Fruit fly (Drosophila melanogaster) whole organism, embryonic: ENCODE results near the gene CG14071.

Source experiments
- Atf6 ChIP-seq: fragments of 200-800 bp; sonication (Bioruptor generic); IDR thresholded peaks from 2 replicates; pipeline ENCODE4 v1.3.6; 2022; ENCODE audit warnings: missing biosample characterization, missing genetic modification characterization
- CG1024 ChIP-seq: fragments of 200-800 bp; sonication (Bioruptor generic); IDR thresholded peaks from 2 replicates; pipeline ENCODE4 v1.3.6; 2022; ENCODE audit warnings: missing biosample characterization, missing genetic modification characterization
- CG11696 ChIP-seq: fragments of 200-800 bp; sonication (Bioruptor generic); IDR thresholded peaks from 2 replicates; pipeline ENCODE4 v1.3.6; 2022; ENCODE audit warnings: missing biosample characterization, missing genetic modification characterization
- CG12104 ChIP-seq: fragments of 200-800 bp; sonication (Bioruptor generic); optimal IDR thresholded peaks from 3 replicates; lab custom pipeline; 2016; ENCODE audit warnings: missing biosample characterization, missing genetic modification characterization
- CG13123 ChIP-seq: fragments of 200-800 bp; sonication (Bioruptor generic); optimal IDR thresholded peaks from 2 replicates; lab custom pipeline; 2016; ENCODE audit warnings: missing biosample characterization, missing genetic modification characterization
- CG15479 ChIP-seq: fragments of 200-800 bp; sonication (Bioruptor generic); optimal IDR thresholded peaks from 3 replicates; lab custom pipeline; 2019; ENCODE audit warnings: missing biosample characterization, mild to moderate bottlenecking, missing genetic modification characterization, moderate library complexity
- CG15696 ChIP-seq: fragments of 200-800 bp; sonication (Bioruptor generic); optimal IDR thresholded peaks from 2 replicates; lab custom pipeline; 2019; ENCODE audit warnings: missing biosample characterization, mild to moderate bottlenecking, missing genetic modification characterization, moderate library complexity
- CG1603 ChIP-seq: fragments of 200-800 bp; sonication (Bioruptor generic); optimal IDR thresholded peaks from 2 replicates; lab custom pipeline; 2019; ENCODE audit warnings: missing biosample characterization, mild to moderate bottlenecking, missing genetic modification characterization, moderate library complexity
- CG17186 ChIP-seq: fragments of 200-800 bp; sonication (Bioruptor generic); optimal IDR thresholded peaks from 3 replicates; lab custom pipeline; 2017; ENCODE audit warnings: missing biosample characterization, missing genetic modification reagents, missing genetic modification characterization
- CG17385 ChIP-seq: fragments of 200-800 bp; sonication (Bioruptor generic); optimal IDR thresholded peaks from 3 replicates; lab custom pipeline; 2018; ENCODE audit warnings: missing biosample characterization, mild to moderate bottlenecking, missing genetic modification characterization
- CG2712 ChIP-seq: fragments of 200-800 bp; optimal IDR thresholded peaks from 3 replicates; lab custom pipeline; 2019; ENCODE audit warnings: missing biosample characterization, mild to moderate bottlenecking, missing genetic modification characterization, moderate library complexity
- CG31441 ChIP-seq: fragments of 200-800 bp; sonication (Bioruptor generic); IDR thresholded peaks from 2 replicates; pipeline ENCODE4 v1.3.6; 2022; ENCODE audit warnings: missing biosample characterization, missing genetic modification characterization
- CG4360 ChIP-seq: fragments of 200-800 bp; sonication (Bioruptor generic); IDR thresholded peaks from 2 replicates; pipeline ENCODE4 v1.3.6; 2022; ENCODE audit warnings: missing biosample characterization, missing genetic modification characterization
- CG5180 ChIP-seq: fragments of 200-800 bp; sonication (Bioruptor generic); optimal IDR thresholded peaks from 3 replicates; lab custom pipeline; 2017; ENCODE audit warnings: missing biosample characterization, missing genetic modification characterization, mild to moderate bottlenecking, moderate library complexity, missing genetic modification reagents
- CG5953 ChIP-seq: fragments of 200-800 bp; sonication (Bioruptor generic); IDR thresholded peaks from 2 replicates; pipeline ENCODE4 v1.3.6; 2022; ENCODE audit warnings: missing biosample characterization, missing genetic modification characterization
- CG7556 ChIP-seq: fragments of 200-800 bp; sonication (Bioruptor generic); optimal IDR thresholded peaks from 2 replicates; lab custom pipeline; 2017; ENCODE audit warnings: missing biosample characterization, mild to moderate bottlenecking, missing genetic modification characterization
- CG7786 ChIP-seq: fragments of 200-800 bp; sonication (Bioruptor generic); optimal IDR thresholded peaks from 2 replicates; lab custom pipeline; 2016; ENCODE audit warnings: missing biosample characterization, missing genetic modification characterization
- CG8290 ChIP-seq, 3 experiments: fragments of 200-800 bp; sonication (Bioruptor generic); optimal IDR thresholded peaks; 2 replicates each; lab custom pipeline; 2016 to 2019; ENCODE audit warnings: missing biosample characterization in 3 of 3, missing genetic modification characterization in 3 of 3, mild to moderate bottlenecking in 2 of 3, moderate library complexity in 1 of 3
- Dbx ChIP-seq: fragments of 200-800 bp; sonication (Bioruptor generic); IDR thresholded peaks from 3 replicates; pipeline ENCODE4 v1.3.6; 2022; ENCODE audit warnings: missing biosample characterization, missing genetic modification characterization
- Deaf1 ChIP-seq: fragments of 200-800 bp; optimal IDR thresholded peaks from 3 replicates; lab custom pipeline; 2019; ENCODE audit warnings: missing biosample characterization, mild to moderate bottlenecking, missing genetic modification characterization, moderate library complexity
- Dp ChIP-seq: fragments of 200-800 bp; sonication (Bioruptor generic); optimal IDR thresholded peaks from 2 replicates; lab custom pipeline; 2018; ENCODE audit warnings: missing biosample characterization, mild to moderate bottlenecking, missing genetic modification characterization, moderate library complexity
- Fer2 ChIP-seq: fragments of 200-800 bp; sonication (Bioruptor generic); optimal IDR thresholded peaks from 2 replicates; lab custom pipeline; 2018; ENCODE audit warnings: missing biosample characterization, mild to moderate bottlenecking, missing genetic modification characterization, moderate library complexity
- GATAe ChIP-seq: fragments of 200-800 bp; sonication (Bioruptor generic); conservative IDR thresholded peaks from 2 replicates; pipeline ENCODE4 v1.3.6; 2022; ENCODE audit warnings: missing biosample characterization, missing genetic modification characterization
- Gsc ChIP-seq: fragments of 200-800 bp; sonication (Bioruptor generic); IDR thresholded peaks from 2 replicates; pipeline ENCODE4 v1.3.6; 2022; ENCODE audit warnings: missing biosample characterization, missing genetic modification characterization
- H2.0 ChIP-seq: fragments of 200-800 bp; sonication (Bioruptor generic); IDR thresholded peaks from 2 replicates; pipeline ENCODE4 v1.3.6; 2022; ENCODE audit warnings: missing biosample characterization, missing genetic modification characterization
- HLHmδ ChIP-seq: fragments of 200-800 bp; sonication (Bioruptor generic); optimal IDR thresholded peaks from 2 replicates; lab custom pipeline; 2018; ENCODE audit warnings: missing biosample characterization, mild to moderate bottlenecking, missing genetic modification characterization, moderate library complexity
- Kr ChIP-seq: fragments of 200-800 bp; sonication (Bioruptor generic); optimal IDR thresholded peaks from 2 replicates; lab custom pipeline; 2017; ENCODE audit warnings: missing biosample characterization, mild to moderate bottlenecking, missing genetic modification characterization
- Max ChIP-seq: fragments of 200-800 bp; sonication (Bioruptor generic); optimal IDR thresholded peaks from 2 replicates; lab custom pipeline; 2016; ENCODE audit warnings: missing biosample characterization, mild to moderate bottlenecking, missing genetic modification characterization
- Oli ChIP-seq: fragments of 200-800 bp; sonication (Bioruptor generic); optimal IDR thresholded peaks from 2 replicates; lab custom pipeline; 2018; ENCODE audit warnings: missing biosample characterization, mild to moderate bottlenecking, missing genetic modification characterization, moderate library complexity
- Rx ChIP-seq: fragments of 200-800 bp; sonication (Bioruptor generic); IDR thresholded peaks from 2 replicates; pipeline ENCODE4 v1.3.6; 2022; ENCODE audit warnings: missing biosample characterization, missing genetic modification characterization
- Trl ChIP-seq, 3 experiments: fragments of >200 bp in 2 of 3; fragments of 200-800 bp in 1 of 3; sonication (Bioruptor generic) in 1 of 3; optimal IDR thresholded peaks; 2 replicates in 1 of 3; 3 replicates in 2 of 3; lab custom pipeline; 2016 to 2017; ENCODE audit warnings: missing biosample characterization in 1 of 3, missing genetic modification characterization in 1 of 3
- Xbp1 ChIP-seq: fragments of 200-800 bp; sonication (Bioruptor generic); optimal IDR thresholded peaks from 3 replicates; lab custom pipeline; 2016; ENCODE audit warnings: missing biosample characterization, mild to moderate bottlenecking, missing genetic modification characterization
- ase ChIP-seq: fragments of 200-800 bp; sonication (Bioruptor generic); IDR thresholded peaks from 3 replicates; pipeline ENCODE4 v1.3.6; 2022; ENCODE audit warnings: missing biosample characterization, missing genetic modification characterization
- fru ChIP-seq: fragments of >200 bp; optimal IDR thresholded peaks from 2 replicates; lab custom pipeline; 2017
- gsb-n ChIP-seq: fragments of 200-800 bp; sonication (Bioruptor generic); optimal IDR thresholded peaks from 3 replicates; lab custom pipeline; 2018; ENCODE audit warnings: missing biosample characterization, mild to moderate bottlenecking, missing genetic modification characterization
- h ChIP-seq: fragments of >200 bp; optimal IDR thresholded peaks from 2 replicates; lab custom pipeline; 2017
- hbn ChIP-seq: fragments of 200-800 bp; sonication (Bioruptor generic); IDR thresholded peaks from 2 replicates; pipeline ENCODE4 v1.3.6; 2022; ENCODE audit warnings: missing biosample characterization, missing genetic modification characterization; ENCODE audit not compliant: partially characterized antibody
- kay ChIP-seq: fragments of 200-800 bp; sonication (Bioruptor generic); optimal IDR thresholded peaks from 2 replicates; lab custom pipeline; 2016; ENCODE audit warnings: missing biosample characterization, missing genetic modification characterization
- otp ChIP-seq: fragments of 200-800 bp; sonication (Bioruptor generic); IDR thresholded peaks from 3 replicates; pipeline ENCODE4, ENCODE4 v1.3.6; 2022; ENCODE audit warnings: missing biosample characterization, missing genetic modification characterization
- p53 ChIP-seq: fragments of 200-800 bp; sonication (Bioruptor generic); optimal IDR thresholded peaks from 2 replicates; lab custom pipeline; 2016; ENCODE audit warnings: missing biosample characterization, missing genetic modification characterization
- pnt ChIP-seq: fragments of 200-800 bp; sonication (Bioruptor generic); optimal IDR thresholded peaks from 3 replicates; lab custom pipeline; 2016; ENCODE audit warnings: missing biosample characterization, missing genetic modification characterization
- ro ChIP-seq: fragments of 200-800 bp; sonication (Bioruptor generic); IDR thresholded peaks from 2 replicates; pipeline ENCODE4 v1.3.6; 2022; ENCODE audit warnings: missing biosample characterization, missing genetic modification characterization
- shn ChIP-seq: fragments of 200-800 bp; sonication (Bioruptor generic); optimal IDR thresholded peaks from 3 replicates; lab custom pipeline; 2016; ENCODE audit warnings: missing biosample characterization, missing genetic modification characterization
- sisA ChIP-seq: fragments of 200-800 bp; sonication (Bioruptor generic); IDR thresholded peaks from 2 replicates; pipeline ENCODE4 v1.3.6; 2022; ENCODE audit warnings: missing biosample characterization, missing genetic modification characterization
- slou ChIP-seq: fragments of 200-800 bp; sonication (Bioruptor generic); optimal IDR thresholded peaks from 3 replicates; lab custom pipeline; 2016; ENCODE audit warnings: missing biosample characterization, missing genetic modification characterization
- ttk ChIP-seq: fragments of 200-800 bp; sonication (Bioruptor generic); IDR thresholded peaks from 2 replicates; pipeline ENCODE4 v2.1.2; 2022; ENCODE audit warnings: missing biosample characterization, missing genetic modification characterization
- yki ChIP-seq: fragments of >200 bp; optimal IDR thresholded peaks from 3 replicates; lab custom pipeline; 2018
- zen2 ChIP-seq: fragments of 200-800 bp; sonication (Bioruptor generic); IDR thresholded peaks from 3 replicates; pipeline ENCODE4 v1.3.6; 2022; ENCODE audit warnings: missing biosample characterization, missing genetic modification characterization; ENCODE audit not compliant: partially characterized antibody

Gene CG14071

dm6 chr2L:10856328-10856942, 32.3 kb downstream of the CG14071 start, which contains the start of gene Dnz1 (continued):
- peak; percentile 34 for TF ChIP-seq CG15696 (tag; lab: Kevin White, UChicago)
- no peak for TF ChIP-seq Kr
- TF ChIP-seq CG7786 (GFP tag; lab: Kevin White, UChicago) = no peak
- TF ChIP-seq Dbx (GFP tag; lab: Robert Waterston, UW) = peak; percentile 49; the same call in 2 of the 3 replicates
- peak; percentile 0 for TF ChIP-seq slou (GFP tag; lab: Kevin White, UChicago)
- TF ChIP-seq CG2712 (tag; lab: Kevin White, UChicago) = peak; percentile 65
- TF ChIP-seq CG5180 = peak; percentile 14
- peak; percentile 45 for TF ChIP-seq Rx
- TF ChIP-seq ttk (GFP tag; lab: Robert Waterston, UW) = peak; percentile 54
- no peak for TF ChIP-seq CG15479
- TF ChIP-seq CG31441 (GFP tag; lab: Robert Waterston, UW) = peak; percentile 49; the same call in 1 of the 2 replicates
- no peak for TF ChIP-seq CG8290 (GFP tag; optimal IDR thresholded peaks at IDR 0.05; lab: Kevin White, UChicago)
- TF ChIP-seq CG8290 (tag; optimal IDR thresholded peaks at IDR 0.05; lab: Kevin White, UChicago) = no peak
- no peak for TF ChIP-seq ase (GFP tag; lab: Robert Waterston, UW)
- peak; percentile 67 for TF ChIP-seq Xbp1 (GFP tag; lab: Kevin White, UChicago)
- TF ChIP-seq HLHmδ (GFP tag; lab: Kevin White, UChicago) = no peak
- TF ChIP-seq Fer2 (tag; lab: Kevin White, UChicago) = no peak
- TF ChIP-seq Dp (GFP tag; lab: Kevin White, UChicago) = peak; percentile 1
- peak; percentile 18 for TF ChIP-seq pnt (GFP tag; lab: Kevin White, UChicago)
- no peak for TF ChIP-seq GATAe (GFP tag; lab: Robert Waterston, UW)
- TF ChIP-seq CG17186 (GFP tag; lab: Kevin White, UChicago) = no peak
- no peak for TF ChIP-seq ro (GFP tag; lab: Robert Waterston, UW)
- peak; percentile 54 for TF ChIP-seq CG1024 (GFP tag; lab: Robert Waterston, UW)
- peak; percentile 35 for TF ChIP-seq Deaf1 (tag; lab: Kevin White, UChicago)
- no peak for TF ChIP-seq p53 (GFP tag; lab: Kevin White, UChicago)
- TF ChIP-seq CG1603 (tag; lab: Kevin White, UChicago) = peak; percentile 42
- TF ChIP-seq Trl (optimal IDR thresholded peaks at IDR 0.05; lab: Kevin White, UChicago) = no peak
- peak; percentile 62 for TF ChIP-seq Trl (GFP tag; optimal IDR thresholded peaks at IDR 0.05; lab: Kevin White, UChicago)
- TF ChIP-seq hbn (GFP tag; lab: Robert Waterston, UW) = no peak
- TF ChIP-seq Oli (tag; lab: Kevin White, UChicago) = peak; percentile 37
- no peak for TF ChIP-seq h
- TF ChIP-seq Gsc = no peak
- peak; percentile 16 for TF ChIP-seq CG7556 (GFP tag; lab: Kevin White, UChicago)
- no peak for TF ChIP-seq shn
- TF ChIP-seq gsb-n (tag; lab: Kevin White, UChicago) = peak; percentile 54
- no peak for TF ChIP-seq yki (lab: Kevin White, UChicago)
- TF ChIP-seq CG11696 = 0 out of 2 replicates have a peak, but pooled peaks have one; percentile 8
- peak; percentile 55; the same call in 1 of the 2 replicates for TF ChIP-seq CG5953
- peak; percentile 59; the same call in 1 of the 3 replicates for TF ChIP-seq otp
- no peak for TF ChIP-seq CG4360
- peak; percentile 50; the same call in 1 of the 2 replicates for TF ChIP-seq H2.0 (GFP tag; lab: Robert Waterston, UW)
- TF ChIP-seq CG17385 (GFP tag; lab: Kevin White, UChicago) = peak; percentile 15
- TF ChIP-seq sisA (GFP tag; lab: Robert Waterston, UW) = peak; percentile 21; the same call in 1 of the 2 replicates
- peak; percentile 43; the same call in 1 of the 2 replicates for TF ChIP-seq Atf6 (GFP tag; lab: Robert Waterston, UW)
- TF ChIP-seq CG12104 (GFP tag; lab: Kevin White, UChicago) = peak; percentile 2
- no peak for TF ChIP-seq CG13123 (GFP tag; lab: Kevin White, UChicago)
- TF ChIP-seq kay = peak; percentile 7
- no peak for TF ChIP-seq fru (lab: Kevin White, UChicago)
- TF ChIP-seq Max = no peak
- TF ChIP-seq zen2 = no peak
